Fruit fly (Drosophila melanogaster) whole organism: ENCODE measurements around the gene Doa.

ENCODE experiments used
- Dll ChIP-seq: fragments of >200 bp; optimal IDR thresholded peaks from 2 replicates; lab custom pipeline; 2017
- psq ChIP-seq: fragments of >200 bp; optimal IDR thresholded peaks from 2 replicates; lab custom pipeline; 2017

dm6 chr3R:28858241-28858647, 29.6 kb upstream of the Doa start:
- TF ChIP-seq Dll (lab: Kevin White, UChicago) = peak; percentile 54
- no peak for TF ChIP-seq psq (lab: Kevin White, UChicago)
